Worm (Caenorhabditis elegans) whole organism, young adult: ENCODE data around the gene F42G4.7.

Source experiments
- B0035.1 ChIP-seq: sonication (generic microtip); optimal IDR thresholded peaks from 2 replicates; lab custom pipeline; 2016; ENCODE audit warnings: missing genetic modification characterization, mild to moderate bottlenecking, missing compliant biosample characterization, missing genotype, missing genetic modification reagents
- B0336.3 ChIP-seq: fragments of 200-800 bp; sonication (Bioruptor generic); IDR thresholded peaks from 2 replicates; pipeline ENCODE4 v1.3.6; 2022; ENCODE audit warnings: missing genetic modification characterization, missing compliant biosample characterization
- F33H1.4 ChIP-seq: fragments of 200-800 bp; sonication (Bioruptor generic); IDR thresholded peaks from 2 replicates; pipeline ENCODE4 v1.3.6; 2022; ENCODE audit warnings: missing genetic modification reagents, missing genetic modification characterization, missing compliant biosample characterization
- F49E8.2 ChIP-seq: sonication (generic microtip); optimal IDR thresholded peaks from 3 replicates; lab custom pipeline; 2017; ENCODE audit warnings: missing genetic modification characterization, mild to moderate bottlenecking, missing compliant biosample characterization, antibody characterized with exemption, moderate library complexity; ENCODE audit not compliant: insufficient read depth
- F57C9.4 ChIP-seq: sonication (generic microtip); optimal IDR thresholded peaks from 2 replicates; lab custom pipeline; 2017; ENCODE audit warnings: mild to moderate bottlenecking, missing genetic modification characterization, missing compliant biosample characterization
- Y53F4B.3 ChIP-seq: fragments of 200-800 bp; sonication (Bioruptor generic); IDR thresholded peaks from 2 replicates; pipeline ENCODE4 v1.3.6; 2022; ENCODE audit warnings: missing genetic modification reagents, missing genetic modification characterization, missing compliant biosample characterization
- Y53G8AR.9 ChIP-seq: fragments of 200-800 bp; sonication (Bioruptor generic); conservative IDR thresholded peaks from 2 replicates; pipeline ENCODE4 v1.3.6; 2022; ENCODE audit warnings: missing genetic modification reagents, missing genetic modification characterization, missing compliant biosample characterization
- Y79H2A.3 ChIP-seq: fragments of 200-800 bp; sonication (Bioruptor generic); conservative IDR thresholded peaks from 2 replicates; pipeline ENCODE4 v1.3.6; 2022; ENCODE audit warnings: missing genetic modification reagents, missing genetic modification characterization, missing compliant biosample characterization
- ZK185.1 ChIP-seq: sonication (generic microtip); optimal IDR thresholded peaks from 2 replicates; lab custom pipeline; 2016; ENCODE audit warnings: mild to moderate bottlenecking, missing genetic modification characterization, missing compliant biosample characterization; ENCODE audit not compliant: poor library complexity, severe bottlenecking
- akir-1 ChIP-seq: fragments of 200-800 bp; sonication (Bioruptor generic); optimal IDR thresholded peaks from 2 replicates; lab custom pipeline; 2018; ENCODE audit warnings: mild to moderate bottlenecking, missing genetic modification characterization, moderate library complexity, missing compliant biosample characterization
- attf-5 ChIP-seq: fragments of 200-800 bp; sonication (Bioruptor generic); optimal IDR thresholded peaks from 2 replicates; lab custom pipeline; 2018; ENCODE audit warnings: mild to moderate bottlenecking, missing genetic modification characterization, missing compliant biosample characterization
- bed-1 ChIP-seq: fragments of 200-800 bp; sonication (Bioruptor generic); IDR thresholded peaks from 2 replicates; pipeline ENCODE4 v1.3.6; 2022; ENCODE audit warnings: missing genetic modification reagents, missing genetic modification characterization, missing compliant biosample characterization
- bed-2 ChIP-seq: fragments of 200-800 bp; sonication (Bioruptor generic); IDR thresholded peaks from 2 replicates; pipeline ENCODE4 v1.3.6; 2022; ENCODE audit warnings: missing genetic modification reagents, missing genetic modification characterization, missing compliant biosample characterization
- ccch-3 ChIP-seq: fragments of 200-800 bp; sonication (Bioruptor generic); optimal IDR thresholded peaks from 2 replicates; lab custom pipeline; 2018; ENCODE audit warnings: mild to moderate bottlenecking, missing genetic modification characterization, missing compliant biosample characterization
- cebp-1 ChIP-seq, 2 experiments: fragments of 200-800 bp in 1 of 2; sonication (Bioruptor generic) in 1 of 2; sonication (generic microtip) in 1 of 2; IDR thresholded peaks in 1 of 2; optimal IDR thresholded peaks in 1 of 2; 2 replicates each; pipeline versions ENCODE4 v1.3.6 to Lab custom; 2017 to 2022; ENCODE audit warnings: missing compliant biosample characterization in 2 of 2, missing genetic modification characterization in 2 of 2, mild to moderate bottlenecking in 1 of 2, missing genetic modification reagents in 1 of 2, moderate library complexity in 1 of 2
- ceh-100 ChIP-seq: fragments of 200-800 bp; sonication (Bioruptor generic); IDR thresholded peaks from 2 replicates; pipeline ENCODE4 v1.3.6; 2022; ENCODE audit warnings: missing genetic modification reagents, missing genetic modification characterization, missing compliant biosample characterization
- ceh-58 ChIP-seq: fragments of 200-800 bp; sonication (Bioruptor generic); IDR thresholded peaks from 2 replicates; pipeline ENCODE4 v1.3.6; 2022; ENCODE audit warnings: missing genetic modification characterization, missing compliant biosample characterization
- die-1 ChIP-seq: sonication (generic microtip); optimal IDR thresholded peaks from 2 replicates; lab custom pipeline; 2016; ENCODE audit warnings: missing genotype, mild to moderate bottlenecking, missing genetic modification characterization, missing compliant biosample characterization
- dpff-1 ChIP-seq: sonication (generic microtip); optimal IDR thresholded peaks from 2 replicates; lab custom pipeline; 2017; ENCODE audit warnings: mild to moderate bottlenecking, missing genetic modification characterization, missing compliant biosample characterization
- egl-44 ChIP-seq: fragments of 200-800 bp; sonication (Bioruptor generic); IDR thresholded peaks from 2 replicates; pipeline ENCODE4 v1.3.6; 2022; ENCODE audit warnings: missing genetic modification reagents, missing genetic modification characterization, missing compliant biosample characterization
- egrh-3 ChIP-seq: fragments of 200-800 bp; sonication (Bioruptor generic); IDR thresholded peaks from 2 replicates; pipeline ENCODE4 v1.3.6; 2022; ENCODE audit warnings: missing genetic modification reagents, missing genetic modification characterization, missing compliant biosample characterization
- ekl-4 ChIP-seq: fragments of 200-800 bp; sonication (Bioruptor generic); IDR thresholded peaks from 2 replicates; pipeline ENCODE4 v1.3.6; 2022; ENCODE audit warnings: missing genetic modification reagents, missing genetic modification characterization, missing compliant biosample characterization
- fkh-3 ChIP-seq: sonication (generic microtip); optimal IDR thresholded peaks from 2 replicates; lab custom pipeline; 2016; ENCODE audit warnings: mild to moderate bottlenecking, missing genetic modification characterization, missing compliant biosample characterization
- hlh-12 ChIP-seq: sonication (generic microtip); optimal IDR thresholded peaks from 2 replicates; lab custom pipeline; 2016; ENCODE audit warnings: missing genetic modification characterization, missing compliant biosample characterization
- hmg-1.2 ChIP-seq: fragments of 200-800 bp; sonication (Bioruptor generic); IDR thresholded peaks from 2 replicates; pipeline ENCODE4 v1.3.6; 2022; ENCODE audit warnings: missing genetic modification reagents, missing genetic modification characterization, missing compliant biosample characterization
- let-526 ChIP-seq: fragments of 200-800 bp; sonication (Bioruptor generic); IDR thresholded peaks from 2 replicates; pipeline ENCODE4 v1.3.6; 2022; ENCODE audit warnings: missing genetic modification reagents, missing genetic modification characterization, missing compliant biosample characterization
- let-607 ChIP-seq, 2 experiments: fragments of 200-800 bp in 1 of 2; sonication (Bioruptor generic) in 1 of 2; sonication (generic microtip) in 1 of 2; optimal IDR thresholded peaks; 2 replicates each; lab custom pipeline; 2016 to 2018; ENCODE audit warnings: mild to moderate bottlenecking in 2 of 2, missing compliant biosample characterization in 2 of 2, missing genetic modification characterization in 2 of 2, moderate library complexity in 2 of 2, missing genotype in 1 of 2
- lin-40 ChIP-seq: sonication (generic microtip); optimal IDR thresholded peaks from 2 replicates; lab custom pipeline; 2016; ENCODE audit warnings: missing genetic modification characterization, mild to moderate bottlenecking, missing compliant biosample characterization, missing genotype, missing genetic modification reagents
- lin-54 ChIP-seq: fragments of 200-800 bp; sonication (Bioruptor generic); optimal IDR thresholded peaks from 2 replicates; lab custom pipeline; 2018; ENCODE audit warnings: mild to moderate bottlenecking, missing genetic modification characterization, missing compliant biosample characterization
- mcd-1 ChIP-seq: fragments of 200-800 bp; sonication (Bioruptor generic); IDR thresholded peaks from 2 replicates; pipeline ENCODE4 v1.3.6; 2022; ENCODE audit warnings: missing genetic modification reagents, missing genetic modification characterization, missing compliant biosample characterization
- nhr-27 ChIP-seq: fragments of 200-800 bp; sonication (Bioruptor generic); optimal IDR thresholded peaks from 2 replicates; lab custom pipeline; 2018; ENCODE audit warnings: mild to moderate bottlenecking, missing genetic modification characterization, moderate library complexity, missing compliant biosample characterization
- nhr-80 ChIP-seq: sonication (generic microtip); optimal IDR thresholded peaks from 2 replicates; lab custom pipeline; 2016; ENCODE audit warnings: missing genetic modification characterization, missing compliant biosample characterization
- sea-2 ChIP-seq: fragments of 200-800 bp; sonication (Bioruptor generic); IDR thresholded peaks from 2 replicates; pipeline ENCODE4 v1.3.6; 2022; ENCODE audit warnings: missing genetic modification characterization, missing compliant biosample characterization
- snpc-1.1 ChIP-seq: sonication (generic microtip); optimal IDR thresholded peaks from 2 replicates; lab custom pipeline; 2017; ENCODE audit warnings: missing genetic modification characterization, mild to moderate bottlenecking, missing compliant biosample characterization, antibody characterized with exemption, moderate library complexity, missing genotype, missing genetic modification reagents; ENCODE audit not compliant: insufficient read depth
- snpc-4 ChIP-seq, 5 experiments: fragments of 150-350 bp in 1 of 5; sonication (generic microtip) in 4 of 5; optimal IDR thresholded peaks; 2 replicates each; lab custom pipeline; 2014 to 2018; ENCODE audit warnings: missing genetic modification characterization in 5 of 5, missing biosample characterization in 3 of 5, antibody characterized with exemption in 2 of 5, mild to moderate bottlenecking in 2 of 5, missing compliant biosample characterization in 2 of 5, missing genotype in 2 of 5, moderate library complexity in 2 of 5, missing genetic modification reagents in 1 of 5
- tbp1 ChIP-seq: fragments of 200-800 bp; sonication (Bioruptor generic); optimal IDR thresholded peaks from 2 replicates; lab custom pipeline; 2018; ENCODE audit warnings: mild to moderate bottlenecking, missing genetic modification characterization, missing compliant biosample characterization
- ztf-22 ChIP-seq: fragments of 200-800 bp; sonication (Bioruptor generic); optimal IDR thresholded peaks from 2 replicates; lab custom pipeline; 2018; ENCODE audit warnings: mild to moderate bottlenecking, missing genetic modification characterization, moderate library complexity, missing compliant biosample characterization
- ztf-25 ChIP-seq: fragments of 200-800 bp; sonication (Bioruptor generic); IDR thresholded peaks from 2 replicates; pipeline ENCODE4 v1.3.6; 2022; ENCODE audit warnings: missing genetic modification reagents, missing genetic modification characterization, missing compliant biosample characterization

Gene F42G4.7

DNA sequence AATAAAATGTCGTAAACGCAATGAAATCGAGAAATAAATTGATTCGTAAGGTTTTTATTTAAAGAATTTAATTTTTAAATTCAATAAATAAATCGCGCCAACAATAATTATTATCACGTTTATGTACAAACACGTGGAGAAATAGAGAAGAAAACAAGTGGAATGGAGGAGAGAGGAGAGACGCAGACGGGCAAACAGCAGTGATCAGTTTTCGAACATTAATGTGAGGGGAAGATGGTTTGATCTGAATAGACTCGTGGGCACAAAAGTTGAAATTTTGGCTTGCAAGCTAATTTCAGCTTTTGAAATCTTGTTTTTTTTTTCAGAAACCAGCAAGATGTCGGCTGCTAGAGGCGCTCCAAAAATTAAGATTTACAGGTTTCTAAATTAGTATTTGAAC lies 50.8 kb downstream of the F42G4.7 start, which contains the start of gene hphd-1:
Gene hphd-1 (minus strand): TSS at position 323 of the 400 bp plus-strand sequence.
- TF ChIP-seq dpff-1 (tag; lab: Kevin White, UChicago), result no peak
- no peak for TF ChIP-seq Y53F4B.3 (GFP tag; lab: Robert Waterston, UW)
- TF ChIP-seq sea-2 (GFP tag; lab: Robert Waterston, UW), result no peak
- no peak for TF ChIP-seq die-1 (tag; lab: Kevin White, UChicago)
- TF ChIP-seq tbp1, result peak; percentile 13
- TF ChIP-seq F49E8.2 (tag; lab: Kevin White, UChicago), result no peak
- peak in 1 of 2 experiments; percentile 65 for TF ChIP-seq let-607 (tag; optimal IDR thresholded peaks at IDR 0.05; lab: Kevin White, UChicago)
- TF ChIP-seq Y53G8AR.9 (GFP tag; lab: Robert Waterston, UW), result 0 out of 2 replicates have a peak, but pooled peaks have one; percentile 33
- peak; percentile 69 for TF ChIP-seq nhr-80 (tag; lab: Kevin White, UChicago)
- TF ChIP-seq ceh-58 (GFP tag; lab: Robert Waterston, UW), result no peak
- TF ChIP-seq ccch-3 (GFP tag; lab: Kevin White, UChicago), result no peak
- TF ChIP-seq Y79H2A.3 (GFP tag; lab: Robert Waterston, UW), result no peak
- TF ChIP-seq egrh-3 (GFP tag; lab: Robert Waterston, UW), result no peak
- TF ChIP-seq F57C9.4 (tag; lab: Kevin White, UChicago), result no peak
- no peak for TF ChIP-seq let-526 (GFP tag; lab: Robert Waterston, UW)
- no peak for TF ChIP-seq fkh-3 (tag; lab: Kevin White, UChicago)
- TF ChIP-seq snpc-1.1, result peak; percentile 13
- no peak for TF ChIP-seq nhr-27 (tag; lab: Kevin White, UChicago)
- no peak for TF ChIP-seq bed-1 (GFP tag; lab: Robert Waterston, UW)
- TF ChIP-seq hmg-1.2 (GFP tag; lab: Robert Waterston, UW), result peak; percentile 77
- no peak for TF ChIP-seq ztf-25
- TF ChIP-seq B0336.3 (GFP tag; lab: Robert Waterston, UW), result no peak
- TF ChIP-seq attf-5 (GFP tag; lab: Kevin White, UChicago), result peak; percentile 49
- no peak for TF ChIP-seq F33H1.4 (GFP tag; lab: Robert Waterston, UW)
- no peak for TF ChIP-seq ceh-100 (GFP tag; lab: Robert Waterston, UW)
- no peak for TF ChIP-seq bed-2
- no peak for TF ChIP-seq ekl-4
- TF ChIP-seq snpc-4 (GFP tag; optimal IDR thresholded peaks at IDR 0.05; lab: Kevin White, UChicago), result no peak
- peak in 3 of 4 experiments; percentile 21 to 72 (median 65) for TF ChIP-seq snpc-4 (tag; optimal IDR thresholded peaks at IDR 0.05; lab: Kevin White, UChicago)
- no peak for TF ChIP-seq akir-1 (GFP tag; lab: Kevin White, UChicago)
- peak; percentile 24 for TF ChIP-seq ZK185.1 (tag; lab: Kevin White, UChicago)
- no peak for TF ChIP-seq mcd-1 (GFP tag; lab: Robert Waterston, UW)
- TF ChIP-seq B0035.1 (tag; lab: Kevin White, UChicago), result no peak
- TF ChIP-seq lin-54, result no peak
- TF ChIP-seq hlh-12, result no peak
- no peak for TF ChIP-seq ztf-22 (GFP tag; lab: Kevin White, UChicago)
- no peak for TF ChIP-seq cebp-1 (GFP tag; IDR thresholded peaks at IDR 0.05; lab: Robert Waterston, UW)
- peak; percentile 37 for TF ChIP-seq cebp-1 (tag; optimal IDR thresholded peaks at IDR 0.05; lab: Kevin White, UChicago)
- TF ChIP-seq lin-40, result peak; percentile 37
- 0 out of 2 replicates have a peak, but pooled peaks have one; percentile 38 for TF ChIP-seq egl-44
- TF ChIP-seq, all 124 proteins: peak for 12
